5 worm cellular contexts compared by ENCODE assay signal in the genomic region with DNA sequence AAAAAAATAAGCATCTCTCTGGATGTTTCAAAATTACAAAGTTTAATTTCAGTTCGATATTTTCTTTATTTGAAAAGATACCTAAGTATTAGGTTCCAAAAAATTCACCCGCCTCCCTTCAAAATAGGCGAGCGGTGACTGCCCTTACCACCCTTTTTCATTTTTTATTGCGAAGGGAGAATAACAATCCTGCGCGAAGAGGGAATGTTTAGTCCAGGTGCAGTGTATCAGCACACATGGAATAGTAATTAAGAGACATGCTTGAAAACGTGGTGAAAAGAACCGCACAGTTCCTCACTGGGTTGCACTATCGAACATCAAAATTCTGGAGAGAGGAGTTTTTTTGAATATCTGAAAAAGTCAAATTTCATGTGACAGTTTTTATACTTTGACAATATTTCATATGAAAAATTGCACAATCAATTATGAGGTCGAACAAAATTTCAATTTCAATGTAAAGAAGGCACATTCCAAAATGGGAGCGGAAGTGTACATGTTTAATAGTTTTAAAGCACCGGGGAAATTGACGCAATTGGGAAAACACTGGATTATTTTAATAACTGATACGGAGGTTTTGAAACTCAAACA.
TF ChIP-seq lines count a peak whose summit lies in the region.

No protein-coding gene starts in this region.

TF ChIP-seq in whole organism, L1 larva, 84 proteins besides CTCF, POLR2A, EP300 and RAD21 (continues in another document):
- TF ChIP-seq zag-1 (tag; optimal IDR thresholded peaks at IDR 0.05; lab: Kevin White, UChicago) (no peak), elt-3 (tag; optimal IDR thresholded peaks at IDR 0.05; lab: Kevin White, UChicago) (peak in 1 of 6 experiments; percentile 56), ceh-82 (tag; optimal IDR thresholded peaks at IDR 0.05; lab: Kevin White, UChicago) (peak; percentile 18 to 80 (median 76)), unc-62 (GFP tag; optimal IDR thresholded peaks at IDR 0.05; lab: Kevin White, UChicago) (no peak), fkh-10 (GFP tag; optimal IDR thresholded peaks at IDR 0.05; lab: Kevin White, UChicago) (peak; percentile 71), C04F5.9 (tag; optimal IDR thresholded peaks at IDR 0.05; lab: Kevin White, UChicago) (peak; percentile 57), unc-130 (tag; optimal IDR thresholded peaks at IDR 0.05; lab: Kevin White, UChicago) (no peak), isw-1 (GFP tag; IDR thresholded peaks at IDR 0.05; lab: Robert Waterston, UW) (peak; percentile 77), ceh-88 (GFP tag; IDR thresholded peaks at IDR 0.05; lab: Robert Waterston, UW) (peak; percentile 94), unc-30 (tag; optimal IDR thresholded peaks at IDR 0.05; lab: Kevin White, UChicago) (no peak), C16A3.4 (tag; optimal IDR thresholded peaks at IDR 0.05; lab: Kevin White, UChicago) (peak; percentile 74), grh-1 (GFP tag; IDR thresholded peaks at IDR 0.05; lab: Robert Waterston, UW) (peak; percentile 91), nhr-20 (tag; optimal IDR thresholded peaks at IDR 0.05; lab: Kevin White, UChicago) (peak; percentile 88), xbp-1 (tag; optimal IDR thresholded peaks at IDR 0.05; lab: Kevin White, UChicago) (peak; percentile 80), nhr-28 (tag; optimal IDR thresholded peaks at IDR 0.05; lab: Kevin White, UChicago) (no peak), lin-14 (GFP tag; optimal IDR thresholded peaks at IDR 0.05; lab: Kevin White, UChicago) (peak; percentile 89)

TF ChIP-seq in whole organism, L3 larva, 47 proteins besides CTCF, POLR2A, EP300 and RAD21 (continues in another document):
- TF ChIP-seq egl-5 (tag; optimal IDR thresholded peaks at IDR 0.05; lab: Kevin White, UChicago) = no peak
- peak; percentile 65 for TF ChIP-seq R02D3.7 (tag; optimal IDR thresholded peaks at IDR 0.05; lab: Kevin White, UChicago)
- peak; percentile 37 for TF ChIP-seq lin-39 (tag; optimal IDR thresholded peaks at IDR 0.05; lab: Kevin White, UChicago)
- no peak for TF ChIP-seq fkh-2 (tag; optimal IDR thresholded peaks at IDR 0.05; lab: Kevin White, UChicago)
- peak; percentile 24 for TF ChIP-seq fkh-10 (GFP tag; optimal IDR thresholded peaks at IDR 0.05; lab: Kevin White, UChicago)
- no peak for TF ChIP-seq eor-1 (tag; optimal IDR thresholded peaks at IDR 0.05; lab: Kevin White, UChicago)
- no peak for TF ChIP-seq zag-1 (tag; optimal IDR thresholded peaks at IDR 0.05; lab: Kevin White, UChicago)
- TF ChIP-seq lsy-12 (tag; optimal IDR thresholded peaks at IDR 0.05; lab: Kevin White, UChicago) = peak; percentile 82
- TF ChIP-seq nhr-28 (tag; optimal IDR thresholded peaks at IDR 0.05; lab: Kevin White, UChicago) = no peak
- TF ChIP-seq nhr-43 (tag; optimal IDR thresholded peaks at IDR 0.05; lab: Kevin White, UChicago; ENCODE audit: poor library complexity, severe bottlenecking) = peak; percentile 90
- TF ChIP-seq ZK546.5 (tag; optimal IDR thresholded peaks at IDR 0.05; lab: Kevin White, UChicago) = no peak
- TF ChIP-seq jun-1 (tag; optimal IDR thresholded peaks at IDR 0.05; lab: Kevin White, UChicago) = no peak
- TF ChIP-seq ceh-82 (tag; optimal IDR thresholded peaks at IDR 0.05; lab: Kevin White, UChicago) = peak; percentile 76
- no peak for TF ChIP-seq lin-15B (tag; optimal IDR thresholded peaks at IDR 0.05; lab: Kevin White, UChicago)
- peak; percentile 67 for TF ChIP-seq pha-4 (tag; optimal IDR thresholded peaks at IDR 0.05; lab: Kevin White, UChicago)
- peak; percentile 43 for TF ChIP-seq skn-1 (tag; optimal IDR thresholded peaks at IDR 0.05; lab: Kevin White, UChicago)
- TF ChIP-seq nhr-23 (tag; optimal IDR thresholded peaks at IDR 0.05; lab: Kevin White, UChicago) = peak; percentile 69
- no peak for TF ChIP-seq aly-2 (tag; optimal IDR thresholded peaks at IDR 0.05; lab: Kevin White, UChicago)

TF ChIP-seq in whole organism, early embryonic, 17 proteins besides CTCF, POLR2A, EP300 and RAD21:
- TF ChIP-seq pes-1 (GFP tag; IDR thresholded peaks at IDR 0.05; lab: Robert Waterston, UW) (0 out of 2 replicates have a peak, but pooled peaks have one; percentile 51), scrt-1 (GFP tag; IDR thresholded peaks at IDR 0.05; lab: Robert Waterston, UW) (no peak), tbx-11 (GFP tag; IDR thresholded peaks at IDR 0.05; lab: Robert Waterston, UW) (peak; percentile 35; the same call in 1 of the 2 replicates), sea-1 (GFP tag; conservative IDR thresholded peaks at IDR 0.05; lab: Robert Waterston, UW) (no peak), F13C5.2 (tag; optimal IDR thresholded peaks at IDR 0.05; lab: Kevin White, UChicago) (peak; percentile 63), ama-1 (optimal IDR thresholded peaks at IDR 0.05; lab: Kevin White, UChicago) (no peak), hmbx-1 (tag; optimal IDR thresholded peaks at IDR 0.05; lab: Kevin White, UChicago) (no peak), hmg-4 (GFP tag; optimal IDR thresholded peaks at IDR 0.05; lab: Kevin White, UChicago) (peak; percentile 29), tbx-37 (GFP tag; conservative IDR thresholded peaks at IDR 0.05; lab: Robert Waterston, UW) (no peak)

TF ChIP-seq in whole organism, midembryonic, 9 proteins besides CTCF, POLR2A, EP300 and RAD21:
- no peak for TF ChIP-seq tab-1 (GFP tag; IDR thresholded peaks at IDR 0.05; lab: Robert Waterston, UW)
- TF ChIP-seq klf-2 (GFP tag; conservative IDR thresholded peaks at IDR 0.05; lab: Robert Waterston, UW) = 0 out of 2 replicates have a peak, but pooled peaks have one; percentile 35
- no peak for TF ChIP-seq ref-1 (GFP tag; conservative IDR thresholded peaks at IDR 0.05; lab: Robert Waterston, UW)
- TF ChIP-seq med-1 (GFP tag; optimal IDR thresholded peaks at IDR 0.05; lab: Kevin White, UChicago; ENCODE audit: insufficient read depth) = no peak
- TF ChIP-seq ztf-29 (GFP tag; IDR thresholded peaks at IDR 0.05; lab: Robert Waterston, UW) = no peak
- peak; percentile 68 for TF ChIP-seq T22C8.4 (GFP tag; IDR thresholded peaks at IDR 0.05; lab: Robert Waterston, UW)
- TF ChIP-seq flt-1 (GFP tag; IDR thresholded peaks at IDR 0.05; lab: Robert Waterston, UW) = peak; percentile 67
- peak; percentile 42 for TF ChIP-seq cog-1 (tag; optimal IDR thresholded peaks at IDR 0.05; lab: Kevin White, UChicago)
- peak; percentile 75; the same call in 1 of the 2 replicates for TF ChIP-seq ztf-23 (GFP tag; IDR thresholded peaks at IDR 0.05; lab: Robert Waterston, UW)

TF ChIP-seq in whole organism, young adult, 124 proteins besides CTCF, POLR2A, EP300 and RAD21 (continues in another document):
- TF ChIP-seq dpff-1 (tag; optimal IDR thresholded peaks at IDR 0.05; lab: Kevin White, UChicago) (no peak), attf-6 (GFP tag; IDR thresholded peaks at IDR 0.05; lab: Robert Waterston, UW) (no peak), ceh-27 (GFP tag; optimal IDR thresholded peaks at IDR 0.05; lab: Kevin White, UChicago) (peak; percentile 85), tlf-1 (GFP tag; optimal IDR thresholded peaks at IDR 0.05; lab: Kevin White, UChicago) (peak; percentile 87), ztf-22 (GFP tag; optimal IDR thresholded peaks at IDR 0.05; lab: Kevin White, UChicago) (no peak), nfyb-1 (GFP tag; IDR thresholded peaks at IDR 0.05; lab: Robert Waterston, UW) (peak; percentile 95), aptf-2 (GFP tag; conservative IDR thresholded peaks at IDR 0.05; lab: Robert Waterston, UW) (no peak), ztf-25 (GFP tag; IDR thresholded peaks at IDR 0.05; lab: Robert Waterston, UW) (no peak), repo-1 (tag; optimal IDR thresholded peaks at IDR 0.05; lab: Kevin White, UChicago) (peak; percentile 81), lsy-27 (tag; optimal IDR thresholded peaks at IDR 0.05; lab: Kevin White, UChicago; ENCODE audit: borderline replicate concordance, insufficient read depth) (no peak), let-607 (tag; optimal IDR thresholded peaks at IDR 0.05; lab: Kevin White, UChicago) (peak; percentile 13 to 79), somi-1 (GFP tag; optimal IDR thresholded peaks at IDR 0.05; lab: Kevin White, UChicago) (peak; percentile 69), sea-2 (GFP tag; IDR thresholded peaks at IDR 0.05; lab: Robert Waterston, UW) (no peak), bed-1 (GFP tag; IDR thresholded peaks at IDR 0.05; lab: Robert Waterston, UW) (no peak), cebp-2 (GFP tag; IDR thresholded peaks at IDR 0.05; lab: Robert Waterston, UW) (peak; percentile 93; the same call in 1 of the 2 replicates), ekl-4 (GFP tag; IDR thresholded peaks at IDR 0.05; lab: Robert Waterston, UW) (peak; percentile 89), B0035.1 (tag; optimal IDR thresholded peaks at IDR 0.05; lab: Kevin White, UChicago) (peak; percentile 77), F57C9.4 (tag; optimal IDR thresholded peaks at IDR 0.05; lab: Kevin White, UChicago) (no peak), hlh-26 (GFP tag; conservative IDR thresholded peaks at IDR 0.05; lab: Robert Waterston, UW) (no peak), hrde-1 (tag; optimal IDR thresholded peaks at IDR 0.05; lab: Kevin White, UChicago; ENCODE audit: borderline replicate concordance) (no peak), lir-1 (GFP tag; conservative IDR thresholded peaks at IDR 0.05; lab: Robert Waterston, UW) (peak; percentile 83), sptf-2 (GFP tag; optimal IDR thresholded peaks at IDR 0.05; lab: Kevin White, UChicago) (no peak), nfya-2 (GFP tag; IDR thresholded peaks at IDR 0.05; lab: Robert Waterston, UW) (no peak), mes-4 (tag; optimal IDR thresholded peaks at IDR 0.05; lab: Kevin White, UChicago) (no peak), lag-1 (GFP tag; IDR thresholded peaks at IDR 0.05; lab: Robert Waterston, UW) (0 out of 2 replicates have a peak, but pooled peaks have one; percentile 77), athp-1 (tag; optimal IDR thresholded peaks at IDR 0.05; lab: Kevin White, UChicago) (no peak), egl-18 (GFP tag; IDR thresholded peaks at IDR 0.05; lab: Robert Waterston, UW) (peak; percentile 90), ztf-6 (GFP tag; IDR thresholded peaks at IDR 0.05; lab: Robert Waterston, UW) (peak; percentile 90), tbx-9 (tag; optimal IDR thresholded peaks at IDR 0.05; lab: Kevin White, UChicago; ENCODE audit: borderline replicate concordance) (no peak), ztf-26 (tag; optimal IDR thresholded peaks at IDR 0.05; lab: Kevin White, UChicago) (peak; percentile 93), lin-54 (GFP tag; optimal IDR thresholded peaks at IDR 0.05; lab: Kevin White, UChicago) (no peak), snpc-4 (GFP tag; optimal IDR thresholded peaks at IDR 0.05; lab: Kevin White, UChicago) (no peak), snpc-4 (tag; optimal IDR thresholded peaks at IDR 0.05; lab: Kevin White, UChicago) (peak in 2 of 4 experiments; percentile 63 to 76), mcd-1 (GFP tag; IDR thresholded peaks at IDR 0.05; lab: Robert Waterston, UW) (peak; percentile 87), pbrm-1 (GFP tag; IDR thresholded peaks at IDR 0.05; lab: Robert Waterston, UW) (peak; percentile 87), C17E4.6 (GFP tag; IDR thresholded peaks at IDR 0.05; lab: Robert Waterston, UW) (peak; percentile 49; the same call in 1 of the 2 replicates), ceh-100 (GFP tag; IDR thresholded peaks at IDR 0.05; lab: Robert Waterston, UW) (peak; percentile 70)

Comparison
In these comparisons a context has a peak if more than half of its experiments do, and no peak if none do; other contexts are left out.
1. Of the 8 proteins assayed by ChIP-seq in both whole organism, young adult and whole organism, L1 larva: peak only in whole organism, young adult: none; only in whole organism, L1 larva: dpl-1 and efl-1; in both: nhr-90; in neither: 3; mixed calls (peak in some experiments, not most) for 2.